Fruit fly (Drosophila melanogaster) whole organism: ENCODE results near the gene alpha-Est3.

Experiments used
- CG8478 ChIP-seq: fragments of >200 bp; optimal IDR thresholded peaks from 2 replicates; lab custom pipeline; 2018; ENCODE audit warnings: inconsistent platforms
- Dll ChIP-seq: fragments of >200 bp; optimal IDR thresholded peaks from 2 replicates; lab custom pipeline; 2017
- EcR ChIP-seq, 2 experiments: fragments of >200 bp; optimal IDR thresholded peaks; 2 replicates each; lab custom pipeline; 2017; ENCODE audit warnings: missing biosample characterization in 2 of 2, missing genetic modification characterization in 2 of 2, missing genetic modification reagents in 2 of 2
- pan ChIP-seq: fragments of >200 bp; optimal IDR thresholded peaks from 2 replicates; lab custom pipeline; 2017
- psq ChIP-seq: fragments of >200 bp; optimal IDR thresholded peaks from 2 replicates; lab custom pipeline; 2017
- usp ChIP-seq: fragments of >200 bp; optimal IDR thresholded peaks from 2 replicates; lab custom pipeline; 2017; ENCODE audit warnings: missing biosample characterization, missing genetic modification characterization, mixed read lengths

The alpha-Est3 gene

dm6 chr3R:7523594-7523993 lies 17.8 kb downstream of the alpha-Est3 start, which contains the start of gene alpha-Est7:
alpha-Est7 (minus strand) TSS chr3R:7523753.
- TF ChIP-seq psq (lab: Kevin White, UChicago) (no peak), Dll (lab: Kevin White, UChicago) (no peak), pan (lab: Kevin White, UChicago) (no peak), EcR (GFP tag; optimal IDR thresholded peaks at IDR 0.05; lab: Kevin White, UChicago) (no peak), CG8478 (lab: Kevin White, UChicago) (no peak), usp (no peak)

dm6 chr3R:7522266-7522955 lies 19.0 kb downstream of the alpha-Est3 start:
- TF ChIP-seq usp (no peak), pan (lab: Kevin White, UChicago) (no peak), EcR (GFP tag; optimal IDR thresholded peaks at IDR 0.05; lab: Kevin White, UChicago) (no peak), CG8478 (lab: Kevin White, UChicago) (no peak), Dll (lab: Kevin White, UChicago) (no peak), psq (lab: Kevin White, UChicago) (no peak)

dm6 chr3R:7519356-7519755 lies 22.1 kb downstream of the alpha-Est3 start, which contains the start of gene Ubc84D:
Ubc84D (minus strand) TSS chr3R:7519456.
- TF ChIP-seq psq (lab: Kevin White, UChicago) = no peak
- TF ChIP-seq EcR (GFP tag; optimal IDR thresholded peaks at IDR 0.05; lab: Kevin White, UChicago) = no peak
- TF ChIP-seq pan (lab: Kevin White, UChicago) = no peak
- no peak for TF ChIP-seq CG8478 (lab: Kevin White, UChicago)
- TF ChIP-seq usp = no peak
- no peak for TF ChIP-seq Dll (lab: Kevin White, UChicago)

- TF ChIP-seq pan (lab: Kevin White, UChicago) (no peak), Dll (lab: Kevin White, UChicago) (no peak), psq (lab: Kevin White, UChicago) (no peak), usp (no peak), CG8478 (lab: Kevin White, UChicago) (no peak)
Measured at dm6 chr3R:7515599-7516069, 25.8 kb downstream of the alpha-Est3 start, which contains the start of gene alpha-Est8. alpha-Est8 (minus strand) TSS chr3R:7515670.

dm6 chr3R:7514232-7514863 lies 27.1 kb downstream of the alpha-Est3 start:
- TF ChIP-seq usp = no peak
- no peak for TF ChIP-seq pan (lab: Kevin White, UChicago)
- TF ChIP-seq CG8478 (lab: Kevin White, UChicago) = no peak
- no peak for TF ChIP-seq EcR (GFP tag; optimal IDR thresholded peaks at IDR 0.05; lab: Kevin White, UChicago)
- TF ChIP-seq Dll (lab: Kevin White, UChicago) = no peak
- no peak for TF ChIP-seq psq (lab: Kevin White, UChicago)

dm6 chr3R:7508198-7508837 lies 33.1 kb downstream of the alpha-Est3 start:
- TF ChIP-seq usp = no peak
- no peak for TF ChIP-seq Dll (lab: Kevin White, UChicago)
- TF ChIP-seq CG8478 (lab: Kevin White, UChicago) = no peak
- TF ChIP-seq psq (lab: Kevin White, UChicago) = no peak
- no peak for TF ChIP-seq pan (lab: Kevin White, UChicago)
- no peak for TF ChIP-seq EcR (GFP tag; optimal IDR thresholded peaks at IDR 0.05; lab: Kevin White, UChicago)

- TF ChIP-seq pan (lab: Kevin White, UChicago) = no peak
- TF ChIP-seq Dll (lab: Kevin White, UChicago) = no peak
- TF ChIP-seq usp = no peak
- no peak for TF ChIP-seq CG8478 (lab: Kevin White, UChicago)
- TF ChIP-seq EcR (GFP tag; optimal IDR thresholded peaks at IDR 0.05; lab: Kevin White, UChicago) = no peak
- no peak for TF ChIP-seq psq (lab: Kevin White, UChicago)
Measured at dm6 chr3R:7506314-7506988, 35.0 kb downstream of the alpha-Est3 start.

- no peak for TF ChIP-seq psq (lab: Kevin White, UChicago)
- no peak for TF ChIP-seq Dll (lab: Kevin White, UChicago)
- TF ChIP-seq pan (lab: Kevin White, UChicago) = no peak
Measured at dm6 chr3R:7504989-7505761, 36.3 kb downstream of the alpha-Est3 start, which contains the start of gene alpha-Est9. alpha-Est9 (minus strand) TSS chr3R:7505098.

dm6 chr3R:7503216-7503615 lies 38.2 kb downstream of the alpha-Est3 start:
- no peak for TF ChIP-seq Dll (lab: Kevin White, UChicago)
- no peak for TF ChIP-seq EcR (GFP tag; optimal IDR thresholded peaks at IDR 0.05; lab: Kevin White, UChicago)
- TF ChIP-seq usp = no peak
- TF ChIP-seq psq (lab: Kevin White, UChicago) = no peak
- TF ChIP-seq CG8478 (lab: Kevin White, UChicago) = no peak
- no peak for TF ChIP-seq pan (lab: Kevin White, UChicago)

dm6 chr3R:7502276-7502675 lies 39.2 kb downstream of the alpha-Est3 start, which contains the start of gene Mics1:
Mics1 (minus strand) TSS chr3R:7502376.
- TF ChIP-seq pan (lab: Kevin White, UChicago) (no peak), Dll (lab: Kevin White, UChicago) (no peak), EcR (GFP tag; optimal IDR thresholded peaks at IDR 0.05; lab: Kevin White, UChicago) (no peak), CG8478 (lab: Kevin White, UChicago) (no peak), psq (lab: Kevin White, UChicago) (no peak), usp (no peak)
